Worm (Caenorhabditis elegans): ENCODE measurements around the gene rha-2.

- TF ChIP-seq ceh-16 (tag; optimal IDR thresholded peaks at IDR 0.05) (no peak), nhr-12 (tag; optimal IDR thresholded peaks at IDR 0.05) (no peak)
These were observed 36.8 kb downstream of the rha-2 start for ce11 chrIII:8577534-8577933.

Data from whole organism, L3 larva.